Fruit fly (Drosophila melanogaster) whole organism, adult: ENCODE measurements around the gene Ids.

ENCODE experiments used
- CG11617 ChIP-seq: fragments of 200-800 bp; sonication (Bioruptor generic); optimal IDR thresholded peaks from 2 replicates; lab custom pipeline; 2017; ENCODE audit warnings: mild to moderate bottlenecking, missing biosample characterization, missing genetic modification reagents, missing genetic modification characterization
- CG12768 ChIP-seq: fragments of 200-800 bp; sonication (Bioruptor generic); optimal IDR thresholded peaks from 2 replicates; lab custom pipeline; 2017; ENCODE audit warnings: missing biosample characterization, missing genetic modification characterization, mild to moderate bottlenecking, moderate library complexity, missing genetic modification reagents
- CG14711 ChIP-seq: fragments of 200-800 bp; sonication (Bioruptor generic); optimal IDR thresholded peaks from 2 replicates; lab custom pipeline; 2018; ENCODE audit warnings: missing biosample characterization, mild to moderate bottlenecking, missing genetic modification characterization, moderate library complexity
- CG1620 ChIP-seq: fragments of 200-800 bp; sonication (Bioruptor generic); optimal IDR thresholded peaks from 2 replicates; lab custom pipeline; 2016; ENCODE audit warnings: missing biosample characterization, missing genetic modification characterization
- CG33017 ChIP-seq: fragments of 200-800 bp; sonication (Bioruptor generic); optimal IDR thresholded peaks from 2 replicates; lab custom pipeline; 2018; ENCODE audit warnings: missing biosample characterization, mild to moderate bottlenecking, missing genetic modification characterization, moderate library complexity
- CG5204 ChIP-seq: fragments of 200-800 bp; sonication (Bioruptor generic); optimal IDR thresholded peaks from 2 replicates; lab custom pipeline; 2016; ENCODE audit warnings: missing biosample characterization, missing genetic modification characterization
- CG7045 ChIP-seq: fragments of 200-800 bp; sonication (Bioruptor generic); optimal IDR thresholded peaks from 2 replicates; lab custom pipeline; 2017; ENCODE audit warnings: missing biosample characterization, mild to moderate bottlenecking, missing genetic modification characterization
- CG7101 ChIP-seq: fragments of 200-800 bp; sonication (Bioruptor generic); optimal IDR thresholded peaks from 2 replicates; lab custom pipeline; 2018; ENCODE audit warnings: missing biosample characterization, mild to moderate bottlenecking, missing genetic modification characterization, moderate library complexity
- Clk ChIP-seq: fragments of 200-800 bp; sonication (Bioruptor generic); optimal IDR thresholded peaks from 2 replicates; lab custom pipeline; 2017; ENCODE audit warnings: missing biosample characterization, missing genetic modification characterization
- Crg-1 ChIP-seq: fragments of 200-800 bp; sonication (Bioruptor generic); optimal IDR thresholded peaks from 2 replicates; lab custom pipeline; 2016; ENCODE audit warnings: missing biosample characterization, missing genetic modification characterization
- Hr96 ChIP-seq: fragments of 200-800 bp; sonication (Bioruptor generic); optimal IDR thresholded peaks from 2 replicates; lab custom pipeline; 2016; ENCODE audit warnings: missing biosample characterization, missing genetic modification characterization
- Mnt ChIP-seq: fragments of 200-800 bp; sonication (Bioruptor generic); optimal IDR thresholded peaks from 2 replicates; lab custom pipeline; 2016; ENCODE audit warnings: missing biosample characterization, mild to moderate bottlenecking, missing genetic modification characterization
- bab1 ChIP-seq: fragments of 200-800 bp; sonication (Bioruptor generic); optimal IDR thresholded peaks from 3 replicates; lab custom pipeline; 2019; ENCODE audit warnings: missing biosample characterization, mild to moderate bottlenecking, missing genetic modification characterization, moderate library complexity
- cic ChIP-seq: fragments of 200-800 bp; sonication (Bioruptor generic); optimal IDR thresholded peaks from 2 replicates; lab custom pipeline; 2017; ENCODE audit warnings: missing biosample characterization, mild to moderate bottlenecking, missing genetic modification characterization, moderate library complexity
- cnc ChIP-seq, 2 experiments: fragments of >200 bp; optimal IDR thresholded peaks; 2 replicates each; lab custom pipeline; 2017
- kay ChIP-seq: fragments of 200-800 bp; sonication (Bioruptor generic); peaks from one replicate; lab custom pipeline; 2016; ENCODE audit warnings: missing biosample characterization, missing genetic modification characterization, borderline replicate concordance
- ovo ChIP-seq: fragments of 200-800 bp; sonication (Bioruptor generic); optimal IDR thresholded peaks from 2 replicates; lab custom pipeline; 2016; ENCODE audit warnings: missing biosample characterization, missing genetic modification characterization
- pad ChIP-seq: fragments of 200-800 bp; sonication (Bioruptor generic); optimal IDR thresholded peaks from 3 replicates; lab custom pipeline; 2017; ENCODE audit warnings: missing biosample characterization, missing genetic modification characterization, mild to moderate bottlenecking, moderate library complexity, missing genetic modification reagents
- tj ChIP-seq: fragments of 200-800 bp; sonication (Bioruptor generic); optimal IDR thresholded peaks from 3 replicates; lab custom pipeline; 2017; ENCODE audit warnings: missing biosample characterization, mild to moderate bottlenecking, missing genetic modification characterization, moderate library complexity
- toe ChIP-seq: fragments of 200-800 bp; sonication (Bioruptor generic); optimal IDR thresholded peaks from 2 replicates; lab custom pipeline; 2016; ENCODE audit warnings: missing biosample characterization, missing genetic modification characterization

The Ids gene

DNA sequence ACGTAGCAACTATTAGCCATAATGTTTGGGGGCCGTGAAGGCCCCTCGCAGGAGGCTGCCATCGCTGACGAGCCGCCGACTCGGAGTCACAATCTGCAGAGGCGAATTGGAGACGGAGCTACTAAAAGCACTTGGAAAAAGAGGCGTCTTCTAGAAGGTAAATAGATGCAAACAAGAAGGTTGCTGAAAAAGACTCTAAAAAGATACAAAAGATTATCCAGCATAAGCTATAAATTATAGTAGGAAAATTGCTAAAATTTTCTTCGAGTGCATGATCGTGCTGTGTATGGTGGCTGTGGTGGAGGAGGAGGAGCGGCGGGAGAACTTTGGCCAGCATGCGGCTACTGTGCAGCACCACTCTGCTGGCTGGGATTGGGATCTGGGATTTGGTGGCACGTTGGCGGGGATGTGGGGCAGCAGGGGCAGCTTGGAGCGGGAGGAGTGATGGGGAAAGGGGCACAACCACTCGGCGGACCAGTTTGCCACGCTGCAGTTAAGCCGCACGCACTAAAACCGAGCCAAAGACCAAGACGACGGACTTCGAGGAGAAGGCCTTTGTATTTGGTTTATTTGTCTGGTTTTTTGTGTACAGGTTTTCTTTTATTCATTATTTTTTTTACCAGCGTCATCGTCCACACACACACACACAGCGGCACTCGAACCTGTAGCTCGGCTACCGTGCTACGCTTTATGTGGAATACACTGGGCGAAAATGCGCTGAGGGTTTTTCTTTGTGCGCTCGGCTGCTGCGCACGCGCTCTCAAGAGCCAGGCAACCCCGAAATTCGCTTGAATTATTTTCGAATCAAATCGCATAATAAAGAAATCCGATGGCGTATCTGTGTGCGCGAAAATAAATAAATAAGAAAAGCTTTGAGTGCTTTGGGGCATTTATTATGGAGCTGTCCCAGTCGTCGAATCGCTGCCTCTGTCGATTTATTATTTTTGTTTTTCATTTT, 10.9 kb downstream of the Ids start:
- no peak for TF ChIP-seq Mnt (GFP tag; lab: Kevin White, UChicago)

DNA sequence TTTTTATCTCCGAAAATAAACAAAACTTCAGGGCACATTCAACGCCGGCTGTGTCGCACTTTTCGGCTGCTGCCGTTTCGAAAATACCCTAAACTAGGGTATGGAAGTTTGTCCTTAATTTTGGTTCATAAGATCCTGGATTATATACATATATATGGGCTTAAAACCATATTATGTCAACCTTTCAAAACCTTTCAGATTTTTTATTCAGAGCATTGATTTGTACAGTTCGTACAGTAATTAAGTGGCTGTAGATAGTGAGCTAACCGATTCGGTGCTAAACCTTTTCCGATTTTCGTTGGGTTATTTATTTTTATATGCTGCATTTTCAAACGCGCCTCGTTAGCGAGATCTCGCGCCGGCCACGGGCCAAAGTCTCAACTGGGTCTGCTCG, 11.6 kb downstream of the Ids start:
- TF ChIP-seq ovo = no peak
- no peak for TF ChIP-seq tj (GFP tag; lab: Kevin White, UChicago)
- no peak for TF ChIP-seq kay (GFP tag; lab: Kevin White, UChicago)
- no peak for TF ChIP-seq Hr96
- TF ChIP-seq cic (GFP tag; lab: Kevin White, UChicago) = no peak
- no peak for TF ChIP-seq bab1 (GFP tag; lab: Kevin White, UChicago)
- no peak for TF ChIP-seq CG12768
- no peak for TF ChIP-seq CG33017 (tag; lab: Kevin White, UChicago)
- TF ChIP-seq Crg-1 (GFP tag; lab: Kevin White, UChicago) = no peak
- no peak for TF ChIP-seq cnc (optimal IDR thresholded peaks at IDR 0.05; lab: Kevin White, UChicago)

DNA sequence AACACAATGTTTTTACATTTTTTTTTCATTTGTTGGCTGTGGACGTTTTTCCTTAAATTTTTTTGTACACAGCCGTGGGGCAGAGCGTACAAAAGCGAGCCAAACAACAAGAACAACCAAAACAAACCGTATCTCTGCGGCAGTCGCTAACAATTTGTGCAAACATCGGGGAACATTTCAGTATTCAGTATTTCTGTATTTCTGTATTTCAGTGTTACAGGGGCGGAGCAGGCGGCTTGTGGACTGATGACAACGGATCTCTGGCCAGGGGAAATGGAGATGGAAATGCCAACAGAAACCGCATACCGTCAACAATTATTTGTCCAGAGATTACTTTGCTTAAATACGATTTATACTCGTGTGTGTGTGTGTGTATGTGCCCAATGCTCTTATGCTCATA, 12.5 kb downstream of the Ids start:
- TF ChIP-seq CG14711 (tag; lab: Kevin White, UChicago) = no peak
- TF ChIP-seq Hr96 = no peak
- TF ChIP-seq toe (GFP tag; lab: Kevin White, UChicago) = no peak
- no peak for TF ChIP-seq bab1 (GFP tag; lab: Kevin White, UChicago)
- no peak for TF ChIP-seq kay (GFP tag; lab: Kevin White, UChicago)
- no peak for TF ChIP-seq CG5204 (GFP tag; lab: Kevin White, UChicago)

DNA sequence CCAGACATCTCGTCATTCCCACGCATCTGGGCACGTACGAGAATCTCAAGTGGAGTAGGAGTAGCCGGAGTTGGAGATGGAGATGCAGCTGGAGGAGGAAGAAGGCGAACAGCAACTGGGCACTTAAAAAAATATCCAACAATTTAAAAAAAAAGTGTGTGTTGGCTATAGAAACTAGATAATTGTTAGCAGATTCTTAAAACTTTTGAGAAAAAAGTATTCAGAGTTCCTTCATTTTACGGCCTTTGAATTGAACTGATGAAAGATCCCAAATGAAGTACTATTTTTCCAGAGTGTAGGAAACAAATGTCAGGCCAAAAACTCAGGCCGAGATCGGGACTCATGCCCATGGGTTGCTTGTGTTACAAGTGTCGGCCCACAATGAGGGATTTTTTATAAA, 13.8 kb downstream of the Ids start:
- TF ChIP-seq CG7101 (tag; lab: Kevin White, UChicago) (no peak), CG1620 (GFP tag; lab: Kevin White, UChicago) (no peak), Clk (GFP tag; lab: Kevin White, UChicago) (no peak), cic (GFP tag; lab: Kevin White, UChicago) (no peak), kay (GFP tag; lab: Kevin White, UChicago) (no peak), CG11617 (GFP tag; lab: Kevin White, UChicago) (no peak), CG12768 (no peak), CG33017 (tag; lab: Kevin White, UChicago) (no peak), ovo (no peak), CG7045 (no peak), Crg-1 (GFP tag; lab: Kevin White, UChicago) (no peak), bab1 (GFP tag; lab: Kevin White, UChicago) (no peak), toe (GFP tag; lab: Kevin White, UChicago) (no peak), pad (GFP tag; lab: Kevin White, UChicago) (no peak), CG5204 (GFP tag; lab: Kevin White, UChicago) (no peak), CG14711 (tag; lab: Kevin White, UChicago) (no peak), tj (GFP tag; lab: Kevin White, UChicago) (no peak), cnc (optimal IDR thresholded peaks at IDR 0.05; lab: Kevin White, UChicago) (no peak)

DNA sequence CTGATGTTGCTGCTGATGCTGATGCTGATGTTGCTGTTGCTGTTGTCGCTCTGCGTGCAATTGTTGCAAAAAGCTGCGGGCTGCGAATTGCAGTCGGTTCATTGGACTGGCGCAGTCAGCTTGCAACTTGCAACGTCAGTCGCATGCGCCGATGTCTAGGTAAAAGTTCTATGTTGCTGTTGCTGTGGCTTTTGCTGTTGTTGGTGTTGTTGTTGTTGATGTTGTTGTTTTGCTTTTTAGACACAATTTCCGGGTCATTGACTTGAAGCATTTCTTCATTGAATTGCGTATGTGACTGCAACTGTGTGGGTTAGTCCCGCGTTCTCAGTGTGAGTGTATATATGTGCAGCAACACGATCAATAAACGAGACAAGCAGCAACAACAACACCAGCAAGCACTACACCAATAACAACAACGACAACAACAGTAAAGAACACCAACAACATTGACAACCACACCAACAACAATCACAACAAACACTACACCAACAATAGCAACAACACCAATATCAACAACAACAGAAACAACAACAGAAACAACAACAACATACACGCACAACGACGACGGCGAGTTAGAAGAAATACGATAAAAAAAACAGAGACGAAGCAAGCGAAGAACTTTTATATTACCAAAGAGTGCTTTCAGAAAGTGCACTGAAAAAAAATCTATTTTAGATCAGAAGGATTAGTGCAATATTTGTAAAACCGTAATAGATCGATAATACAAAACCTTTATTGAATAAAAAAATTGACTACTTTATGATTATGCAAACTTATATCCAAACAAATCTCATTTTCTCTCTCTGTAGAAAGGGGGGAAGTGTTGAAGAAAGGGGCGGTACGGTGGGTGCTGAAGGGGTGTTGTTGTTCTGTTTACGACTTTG, 16.1 kb downstream of the Ids start:
- no peak for TF ChIP-seq CG7101 (tag; lab: Kevin White, UChicago)
- no peak for TF ChIP-seq Clk (GFP tag; lab: Kevin White, UChicago)
- no peak for TF ChIP-seq CG1620 (GFP tag; lab: Kevin White, UChicago)
- TF ChIP-seq Hr96 = no peak
- no peak for TF ChIP-seq CG33017 (tag; lab: Kevin White, UChicago)
- TF ChIP-seq CG12768 = no peak

DNA sequence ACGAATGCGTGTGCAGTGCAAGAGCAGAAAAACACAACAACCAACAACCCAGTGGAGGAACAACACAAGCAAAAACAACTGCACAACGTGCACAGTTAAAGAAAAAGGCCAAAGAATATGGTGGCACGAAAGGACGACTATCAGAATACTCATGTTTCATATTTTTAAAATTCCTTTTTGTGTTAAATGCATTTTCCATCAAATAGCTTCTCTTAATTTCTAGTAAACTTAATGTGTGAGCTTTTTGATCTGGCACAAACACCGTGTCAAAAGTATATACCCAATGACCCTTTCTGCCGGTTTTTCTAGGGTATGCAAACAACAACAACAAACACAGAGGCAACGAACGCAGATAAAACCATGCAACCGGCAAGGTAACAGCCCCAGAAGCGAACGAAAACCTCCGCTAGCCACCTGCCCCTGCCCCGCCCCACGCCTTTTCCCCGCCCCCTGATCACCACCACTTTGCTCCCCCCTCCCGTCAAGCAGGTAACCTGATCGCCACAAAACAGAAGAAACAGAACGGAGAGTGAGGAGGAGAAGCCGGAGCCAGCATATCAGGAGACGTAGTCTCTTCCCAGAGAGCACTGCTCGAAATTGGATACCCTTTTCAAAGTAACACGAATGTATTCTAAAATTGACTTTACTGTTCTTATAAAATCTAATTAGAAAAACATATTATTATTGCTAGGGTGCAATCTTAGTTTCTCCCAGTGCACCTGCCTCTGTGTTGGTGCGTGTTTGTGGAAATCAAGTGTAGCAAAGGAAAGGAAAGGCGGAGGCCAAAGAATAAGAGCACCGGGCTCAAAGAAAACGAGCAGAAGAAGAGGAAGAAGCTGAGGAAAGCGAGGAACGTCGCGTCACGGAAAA, 17.0 kb downstream of the Ids start:
- TF ChIP-seq tj (GFP tag; lab: Kevin White, UChicago) (peak; percentile 39), Crg-1 (GFP tag; lab: Kevin White, UChicago) (no peak), bab1 (GFP tag; lab: Kevin White, UChicago) (no peak), CG12768 (no peak), CG1620 (GFP tag; lab: Kevin White, UChicago) (no peak), CG11617 (GFP tag; lab: Kevin White, UChicago) (no peak), cic (GFP tag; lab: Kevin White, UChicago) (no peak), Clk (GFP tag; lab: Kevin White, UChicago) (no peak)
